Worm (Caenorhabditis elegans): Measurements from ENCODE around the gene lury-1.
A peak's percentile ranks its signal among the peaks of the same experiment; 100 is the strongest.

lury-1 gene

ce11 chrIII:12227935-12228334, 41.7 kb downstream of the lury-1 start:
- TF ChIP-seq let-526 (GFP tag; IDR thresholded peaks at IDR 0.05), result no peak
- TF ChIP-seq mes-4 (tag; optimal IDR thresholded peaks at IDR 0.05), result no peak
- no peak for TF ChIP-seq madf-6 (GFP tag; IDR thresholded peaks at IDR 0.05)
- TF ChIP-seq lin-35 (GFP tag; optimal IDR thresholded peaks at IDR 0.05), result no peak
- TF ChIP-seq ceh-91 (GFP tag; IDR thresholded peaks at IDR 0.05), result no peak
- TF ChIP-seq dpl-1 (GFP tag; optimal IDR thresholded peaks at IDR 0.05), result no peak
- no peak for TF ChIP-seq ztf-26 (tag; optimal IDR thresholded peaks at IDR 0.05)
- TF ChIP-seq rec-8 (tag; optimal IDR thresholded peaks at IDR 0.05), result no peak
- no peak for TF ChIP-seq Y67H2A.10 (GFP tag; conservative IDR thresholded peaks at IDR 0.05)
- TF ChIP-seq F39B2.1 (GFP tag; IDR thresholded peaks at IDR 0.05), result no peak
- no peak for TF ChIP-seq pha-4 (tag; optimal IDR thresholded peaks at IDR 0.05)

- TF ChIP-seq F37B4.10 (GFP tag; IDR thresholded peaks at IDR 0.05) (no peak), ceh-40 (GFP tag; IDR thresholded peaks at IDR 0.05) (no peak), tlf-1 (GFP tag; optimal IDR thresholded peaks at IDR 0.05) (no peak), lin-26 (GFP tag; IDR thresholded peaks at IDR 0.05) (no peak), nfya-1 (tag; optimal IDR thresholded peaks at IDR 0.05; ENCODE audit: borderline replicate concordance, insufficient read depth) (no peak), cebp-2 (GFP tag; IDR thresholded peaks at IDR 0.05) (no peak), nhr-120 (GFP tag; IDR thresholded peaks at IDR 0.05) (no peak), hsf-1 (GFP tag; IDR thresholded peaks at IDR 0.05) (no peak), Y95B8A.8 (GFP tag; IDR thresholded peaks at IDR 0.05) (no peak), F55B11.4 (tag; optimal IDR thresholded peaks at IDR 0.05; ENCODE audit: borderline replicate concordance, insufficient read depth) (no peak), ztf-6 (GFP tag; IDR thresholded peaks at IDR 0.05) (no peak), madf-8 (GFP tag; conservative IDR thresholded peaks at IDR 0.05) (no peak), F52B5.7 (tag; optimal IDR thresholded peaks at IDR 0.05) (no peak), hmg-20 (GFP tag; IDR thresholded peaks at IDR 0.05) (no peak), egl-18 (GFP tag; IDR thresholded peaks at IDR 0.05) (no peak)
These were observed 44.0 kb downstream of the lury-1 start for ce11 chrIII:12230195-12230594.

ce11 chrIII:12231539-12231938, 45.3 kb downstream of the lury-1 start:
- TF ChIP-seq F23B12.7 (tag; optimal IDR thresholded peaks at IDR 0.05; ENCODE audit: insufficient read depth) (no peak), nfyb-1 (GFP tag; IDR thresholded peaks at IDR 0.05) (peak; percentile 69; the same call in 1 of the 2 replicates), sptf-2 (GFP tag; optimal IDR thresholded peaks at IDR 0.05) (no peak), ekl-4 (GFP tag; IDR thresholded peaks at IDR 0.05) (no peak), snpc-4 (GFP tag; optimal IDR thresholded peaks at IDR 0.05) (no peak), snpc-4 (tag; optimal IDR thresholded peaks at IDR 0.05) (no peak), Y56A3A.18 (GFP tag; IDR thresholded peaks at IDR 0.05) (no peak), lsy-27 (tag; optimal IDR thresholded peaks at IDR 0.05; ENCODE audit: borderline replicate concordance, insufficient read depth) (no peak)

- no peak for TF ChIP-seq nfyb-1 (GFP tag; IDR thresholded peaks at IDR 0.05)
- TF ChIP-seq dox-1 (GFP tag; IDR thresholded peaks at IDR 0.05), result no peak
- TF ChIP-seq hmg-20 (GFP tag; IDR thresholded peaks at IDR 0.05), result no peak
- no peak for TF ChIP-seq dpl-1 (GFP tag; optimal IDR thresholded peaks at IDR 0.05)
- TF ChIP-seq ztf-22 (GFP tag; optimal IDR thresholded peaks at IDR 0.05), result no peak
- no peak for TF ChIP-seq F57A8.1 (GFP tag; optimal IDR thresholded peaks at IDR 0.05)
- TF ChIP-seq ztf-25 (GFP tag; IDR thresholded peaks at IDR 0.05), result no peak
- no peak for TF ChIP-seq snpc-1.1 (tag; optimal IDR thresholded peaks at IDR 0.05; ENCODE audit: insufficient read depth)
- no peak for TF ChIP-seq let-526 (GFP tag; IDR thresholded peaks at IDR 0.05)
- no peak for TF ChIP-seq cebp-1 (GFP tag; IDR thresholded peaks at IDR 0.05)
- no peak for TF ChIP-seq cebp-1 (tag; optimal IDR thresholded peaks at IDR 0.05)
- no peak for TF ChIP-seq mes-4 (tag; optimal IDR thresholded peaks at IDR 0.05)
- no peak for TF ChIP-seq aptf-2 (GFP tag; conservative IDR thresholded peaks at IDR 0.05)
These were observed 47.3 kb downstream of the lury-1 start for ce11 chrIII:12233493-12233892.

Measured in whole organism, young adult.